Fruit fly (Drosophila melanogaster) whole organism, wandering third instar larva: ENCODE results near the gene CG33483.

Experiments used
- Abd-B ChIP-seq: fragments of >200 bp; optimal IDR thresholded peaks from 2 replicates; lab custom pipeline; 2017; ENCODE audit warnings: missing biosample characterization, missing genetic modification characterization
- CG32264 ChIP-seq: fragments of 200-800 bp; sonication (Bioruptor generic); optimal IDR thresholded peaks from 2 replicates; lab custom pipeline; 2016; ENCODE audit warnings: missing biosample characterization, missing genetic modification characterization
- CG9705 ChIP-seq: fragments of 200-800 bp; sonication (Bioruptor generic); optimal IDR thresholded peaks from 2 replicates; lab custom pipeline; 2018; ENCODE audit warnings: missing biosample characterization, mild to moderate bottlenecking, missing genetic modification characterization
- CrebA ChIP-seq: fragments of 200-800 bp; sonication (Bioruptor generic); optimal IDR thresholded peaks from 2 replicates; lab custom pipeline; 2016; ENCODE audit warnings: missing biosample characterization, mild to moderate bottlenecking, missing genetic modification characterization, borderline replicate concordance
- Dfd ChIP-seq: fragments of >200 bp; optimal IDR thresholded peaks from 2 replicates; lab custom pipeline; 2017; ENCODE audit warnings: missing biosample characterization, missing genetic modification characterization
- Dif ChIP-seq: fragments of 200-275, 200-300 bp; sonication (Bioruptor generic); optimal IDR thresholded peaks from 2 replicates; lab custom pipeline; 2018; ENCODE audit warnings: missing biosample characterization, missing genetic modification characterization; ENCODE audit not compliant: partially characterized antibody
- GATAd ChIP-seq: sonication (Bioruptor generic); optimal IDR thresholded peaks from 2 replicates; lab custom pipeline; 2016; ENCODE audit warnings: missing biosample characterization, missing genetic modification characterization
- HLH106 ChIP-seq: fragments of 200-800 bp; optimal IDR thresholded peaks from 3 replicates; lab custom pipeline; 2019; ENCODE audit warnings: missing biosample characterization, mild to moderate bottlenecking, missing genetic modification characterization, moderate library complexity
- Hnf4 ChIP-seq: fragments of 200-800 bp; sonication (Bioruptor generic); optimal IDR thresholded peaks from 2 replicates; lab custom pipeline; 2016; ENCODE audit warnings: missing biosample characterization, mild to moderate bottlenecking, missing genetic modification characterization
- Hr78 ChIP-seq: fragments of >200 bp; optimal IDR thresholded peaks from 2 replicates; lab custom pipeline; 2017; ENCODE audit warnings: missing biosample characterization, missing genetic modification characterization
- Hr83 ChIP-seq: fragments of 200-300 bp; sonication (Bioruptor generic); optimal IDR thresholded peaks from 2 replicates; lab custom pipeline; 2016; ENCODE audit warnings: missing biosample characterization, mild to moderate bottlenecking, missing genetic modification characterization, moderate library complexity; ENCODE audit not compliant: poor library complexity, severe bottlenecking
- Jra ChIP-seq: sonication (Bioruptor generic); optimal IDR thresholded peaks from 2 replicates; lab custom pipeline; 2016; ENCODE audit warnings: missing biosample characterization, missing genetic modification characterization
- N ChIP-seq: fragments of >200 bp; optimal IDR thresholded peaks from 2 replicates; lab custom pipeline; 2018; ENCODE audit warnings: missing biosample characterization, missing external identifiers, missing genetic modification characterization
- OdsH ChIP-seq: fragments of 200-800 bp; sonication (Bioruptor generic); optimal IDR thresholded peaks from 2 replicates; lab custom pipeline; 2016; ENCODE audit warnings: missing biosample characterization, mild to moderate bottlenecking, missing genetic modification characterization
- Rel ChIP-seq, 2 experiments: fragments of 200-800 bp; sonication (Bioruptor generic) in 1 of 2; optimal IDR thresholded peaks; 2 replicates in 1 of 2; 3 replicates in 1 of 2; lab custom pipeline; 2016 to 2019; ENCODE audit warnings: mild to moderate bottlenecking in 2 of 2, missing biosample characterization in 2 of 2, missing genetic modification characterization in 2 of 2, moderate library complexity in 1 of 2
- Sp1 ChIP-seq: fragments of 200-800 bp; sonication (Bioruptor generic); optimal IDR thresholded peaks from 3 replicates; lab custom pipeline; 2019; ENCODE audit warnings: missing biosample characterization, mild to moderate bottlenecking, missing genetic modification characterization, moderate library complexity
- Vsx2 ChIP-seq: fragments of 200-300, 225-300 bp; sonication (Bioruptor generic); optimal IDR thresholded peaks from 2 replicates; lab custom pipeline; 2018; ENCODE audit warnings: missing biosample characterization, missing genetic modification characterization; ENCODE audit not compliant: partially characterized antibody
- br ChIP-seq: fragments of 200-800 bp; sonication (Bioruptor generic); optimal IDR thresholded peaks from 2 replicates; lab custom pipeline; 2016; ENCODE audit warnings: missing biosample characterization, missing genetic modification characterization
- dl ChIP-seq, 2 experiments: fragments of 175-275, 200-275 bp in 1 of 2; fragments of 200-275 bp in 1 of 2; sonication (Bioruptor generic); optimal IDR thresholded peaks; lab custom pipeline; 2018; ENCODE audit warnings: mild to moderate bottlenecking in 2 of 2, missing biosample characterization in 2 of 2, missing genetic modification characterization in 2 of 2, moderate library complexity in 2 of 2; ENCODE audit not compliant: partially characterized antibody in 2 of 2, insufficient read depth in 1 of 2
- dmrt93B ChIP-seq: fragments of 200-800 bp; sonication (Bioruptor generic); optimal IDR thresholded peaks from 2 replicates; lab custom pipeline; 2018; ENCODE audit warnings: missing biosample characterization, mild to moderate bottlenecking, missing genetic modification characterization
- ey ChIP-seq: fragments of 200-800 bp; sonication (Bioruptor generic); optimal IDR thresholded peaks from 2 replicates; lab custom pipeline; 2016; ENCODE audit warnings: missing biosample characterization, missing genetic modification characterization
- foxo ChIP-seq, 2 experiments: fragments of 200-800 bp; sonication (Bioruptor generic); optimal IDR thresholded peaks; 2 replicates in 1 of 2; 3 replicates in 1 of 2; lab custom pipeline; 2016 to 2017; ENCODE audit warnings: missing biosample characterization in 2 of 2, missing genetic modification characterization in 2 of 2
- h ChIP-seq: fragments of 200-800 bp; sonication (Bioruptor generic); optimal IDR thresholded peaks from 3 replicates; lab custom pipeline; 2016; ENCODE audit warnings: missing biosample characterization, mild to moderate bottlenecking, missing genetic modification characterization
- lola ChIP-seq: fragments of >200 bp; optimal IDR thresholded peaks from 2 replicates; lab custom pipeline; 2017; ENCODE audit warnings: missing biosample characterization, missing genetic modification characterization
- pan ChIP-seq: fragments of >200 bp; optimal IDR thresholded peaks from 2 replicates; lab custom pipeline; 2017
- rgr ChIP-seq: fragments of 200-800 bp; sonication (Bioruptor generic); optimal IDR thresholded peaks from 3 replicates; lab custom pipeline; 2016; ENCODE audit warnings: missing biosample characterization, mild to moderate bottlenecking, missing genetic modification characterization
- sage ChIP-seq: fragments of 200-800 bp; sonication (Bioruptor generic); optimal IDR thresholded peaks from 2 replicates; lab custom pipeline; 2016; ENCODE audit warnings: missing biosample characterization, mild to moderate bottlenecking, missing genetic modification characterization
- sv ChIP-seq: fragments of 200-800 bp; sonication (Bioruptor generic); optimal IDR thresholded peaks from 3 replicates; lab custom pipeline; 2016; ENCODE audit warnings: missing biosample characterization, missing genetic modification characterization
- tai ChIP-seq: sonication (Bioruptor generic); optimal IDR thresholded peaks from 2 replicates; lab custom pipeline; 2016; ENCODE audit warnings: missing biosample characterization, missing genetic modification characterization
- usp ChIP-seq: fragments of >200 bp; optimal IDR thresholded peaks from 2 replicates; lab custom pipeline; 2017; ENCODE audit warnings: missing biosample characterization, missing genetic modification characterization

The CG33483 gene

dm6 chr3R:30922414-30922813 is 20.5 kb upstream of the CG33483 start:
- TF ChIP-seq ey (GFP tag; lab: Kevin White, UChicago) (no peak), Sp1 (GFP tag; lab: Kevin White, UChicago) (no peak), sage (GFP tag; lab: Kevin White, UChicago) (no peak), CG9705 (no peak), sv (GFP tag; lab: Kevin White, UChicago) (no peak), rgr (GFP tag; lab: Kevin White, UChicago) (no peak), Hr83 (GFP tag; lab: Kevin White, UChicago) (no peak), usp (GFP tag; lab: Kevin White, UChicago) (no peak), HLH106 (tag; lab: Kevin White, UChicago) (no peak), br (GFP tag; lab: Kevin White, UChicago) (no peak)

DNA sequence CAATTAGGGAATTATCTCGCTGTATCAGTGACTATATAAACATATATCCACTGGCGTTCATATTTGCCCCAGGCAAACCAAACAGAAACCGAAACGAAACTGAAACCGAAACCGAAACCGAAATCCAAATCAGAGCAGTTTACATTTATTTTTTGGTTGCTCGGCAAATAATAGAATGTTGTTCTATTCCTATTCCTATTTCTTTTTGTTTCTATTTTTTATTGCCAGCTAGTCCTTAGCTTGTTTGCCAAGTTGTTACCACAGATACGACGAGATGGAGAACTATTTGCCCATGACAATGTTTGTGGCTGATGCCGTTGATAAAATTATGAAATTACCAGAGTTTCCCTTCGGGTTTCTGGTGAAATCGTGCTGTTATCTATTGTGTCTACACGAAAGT is 16.9 kb upstream of the CG33483 start:
- no peak for TF ChIP-seq CrebA (GFP tag; lab: Kevin White, UChicago)
- no peak for TF ChIP-seq pan (lab: Kevin White, UChicago)
- TF ChIP-seq HLH106 (tag; lab: Kevin White, UChicago), result no peak
- TF ChIP-seq Rel (GFP tag; optimal IDR thresholded peaks at IDR 0.05; lab: Kevin White, UChicago), result no peak
- no peak for TF ChIP-seq Rel (tag; optimal IDR thresholded peaks at IDR 0.05; lab: Kevin White, UChicago)

dm6 chr3R:30916024-30916423 is 14.1 kb upstream of the CG33483 start:
- TF ChIP-seq Dfd (GFP tag; lab: Kevin White, UChicago) (peak; percentile 94), h (GFP tag; lab: Kevin White, UChicago) (no peak), GATAd (GFP tag; lab: Kevin White, UChicago) (no peak)

DNA sequence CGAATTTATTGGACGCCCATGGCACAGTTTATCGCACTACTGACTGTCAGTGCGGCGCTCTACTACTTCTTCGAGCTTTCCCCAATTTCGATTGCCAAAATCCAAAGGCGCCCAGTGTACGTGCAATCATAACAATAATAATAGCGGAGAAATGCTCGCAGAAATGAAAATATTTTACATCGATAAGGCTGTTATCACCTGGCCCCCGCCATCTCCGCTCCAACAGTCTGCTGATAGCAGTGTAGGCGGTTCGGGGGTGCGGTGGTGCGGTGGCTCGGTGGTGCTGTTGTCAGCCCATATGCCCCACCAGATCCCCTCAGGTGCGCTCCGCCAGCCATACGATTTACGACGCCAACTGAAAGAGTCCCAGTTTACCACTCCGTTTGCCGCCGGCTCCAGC is 13.3 kb upstream of the CG33483 start:
- TF ChIP-seq pan (lab: Kevin White, UChicago), result no peak
- no peak for TF ChIP-seq dl (GFP tag; optimal IDR thresholded peaks at IDR 0.05; lab: Kevin White, UChicago; ENCODE audit: insufficient read depth in 1 of 2, partially characterized antibody in 2 of 2)
- no peak for TF ChIP-seq Jra (GFP tag; lab: Kevin White, UChicago)
- TF ChIP-seq N (GFP tag; lab: Kevin White, UChicago), result no peak
- TF ChIP-seq sv (GFP tag; lab: Kevin White, UChicago), result no peak
- TF ChIP-seq OdsH (GFP tag; lab: Kevin White, UChicago), result no peak
- TF ChIP-seq Hnf4 (GFP tag; lab: Kevin White, UChicago), result no peak
- TF ChIP-seq Vsx2, result no peak
- no peak for TF ChIP-seq Sp1 (GFP tag; lab: Kevin White, UChicago)
- no peak for TF ChIP-seq foxo (GFP tag; optimal IDR thresholded peaks at IDR 0.05; lab: Kevin White, UChicago)
- TF ChIP-seq rgr (GFP tag; lab: Kevin White, UChicago), result no peak
- TF ChIP-seq CG32264, result no peak
- no peak for TF ChIP-seq ey (GFP tag; lab: Kevin White, UChicago)
- TF ChIP-seq usp (GFP tag; lab: Kevin White, UChicago), result no peak
- TF ChIP-seq GATAd (GFP tag; lab: Kevin White, UChicago), result no peak
- TF ChIP-seq Hr78, result no peak
- TF ChIP-seq Dfd (GFP tag; lab: Kevin White, UChicago), result no peak
- TF ChIP-seq CrebA (GFP tag; lab: Kevin White, UChicago), result no peak

- TF ChIP-seq OdsH (GFP tag; lab: Kevin White, UChicago) (peak; percentile 7), sage (GFP tag; lab: Kevin White, UChicago) (no peak), Sp1 (GFP tag; lab: Kevin White, UChicago) (peak; percentile 5), h (GFP tag; lab: Kevin White, UChicago) (peak; percentile 3)
Measured at dm6 chr3R:30913704-30914103, 11.7 kb upstream of the CG33483 start.

DNA sequence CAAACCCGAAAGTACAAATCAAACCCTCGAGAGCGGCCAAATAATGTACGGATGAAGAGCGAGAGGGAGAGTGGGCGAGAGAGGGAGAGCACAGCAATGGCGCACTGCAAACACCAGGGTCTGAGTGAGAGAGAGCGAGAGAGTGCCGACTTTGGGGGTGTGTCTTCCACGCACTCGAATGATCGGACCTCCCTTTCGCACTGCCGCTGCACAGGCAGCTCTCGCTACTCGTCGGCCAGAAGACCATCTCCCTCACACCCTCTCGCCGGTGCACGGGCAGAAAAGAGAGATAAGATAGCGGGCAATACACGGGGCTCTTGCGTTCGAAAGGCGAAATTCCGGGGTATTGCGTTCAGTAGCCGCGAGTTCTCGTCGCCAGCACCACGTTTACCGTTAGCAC is 10.4 kb upstream of the CG33483 start, which contains the start of gene Ptx1:
Gene Ptx1, plus strand, starts transcription at position 353 of the 400 bp plus-strand sequence.
- TF ChIP-seq GATAd (GFP tag; lab: Kevin White, UChicago) (no peak), HLH106 (tag; lab: Kevin White, UChicago) (no peak), CrebA (GFP tag; lab: Kevin White, UChicago) (no peak), Dif (peak; percentile 43), dmrt93B (GFP tag; lab: Kevin White, UChicago) (no peak), OdsH (GFP tag; lab: Kevin White, UChicago) (no peak), rgr (GFP tag; lab: Kevin White, UChicago) (peak; percentile 37), h (GFP tag; lab: Kevin White, UChicago) (peak; percentile 37), Abd-B (no peak), lola (no peak), Hr83 (GFP tag; lab: Kevin White, UChicago) (peak; percentile 43), foxo (GFP tag; optimal IDR thresholded peaks at IDR 0.05; lab: Kevin White, UChicago) (no peak), tai (GFP tag; lab: Kevin White, UChicago) (no peak), Sp1 (GFP tag; lab: Kevin White, UChicago) (no peak), Rel (GFP tag; optimal IDR thresholded peaks at IDR 0.05; lab: Kevin White, UChicago) (no peak), Rel (tag; optimal IDR thresholded peaks at IDR 0.05; lab: Kevin White, UChicago) (no peak), pan (lab: Kevin White, UChicago) (no peak), dl (GFP tag; optimal IDR thresholded peaks at IDR 0.05; lab: Kevin White, UChicago; ENCODE audit: insufficient read depth in 1 of 2, partially characterized antibody in 2 of 2) (peak; percentile 37 to 53)
